Worm (Caenorhabditis elegans): ENCODE data around the gene srx-8.

- TF ChIP-seq hmg-4 (GFP tag; optimal IDR thresholded peaks at IDR 0.05): no peak
- no peak for TF ChIP-seq ama-1 (optimal IDR thresholded peaks at IDR 0.05)
- no peak for TF ChIP-seq ets-7 (tag; optimal IDR thresholded peaks at IDR 0.05)
- TF ChIP-seq ceh-36 (tag; optimal IDR thresholded peaks at IDR 0.05): no peak
- TF ChIP-seq flt-1 (GFP tag; IDR thresholded peaks at IDR 0.05): no peak
Measured at ce11 chrV:527602-528001, 28.4 kb downstream of the srx-8 start, which contains the start of gene srw-108.
